Fruit fly (Drosophila melanogaster): ENCODE measurements around the gene CG31643.
A peak's percentile ranks its signal among the peaks of the same experiment; 100 is the strongest.

- no peak for TF ChIP-seq CG15710 (tag; optimal IDR thresholded peaks at IDR 0.05)
- peak; percentile 24 for TF ChIP-seq EcR (GFP tag; optimal IDR thresholded peaks at IDR 0.05)
- peak; percentile 41 for TF ChIP-seq Snoo (tag; optimal IDR thresholded peaks at IDR 0.05)
- TF ChIP-seq CG32121 (GFP tag; IDR thresholded peaks at IDR 0.05), result peak; percentile 34; the same call in 1 of the 2 replicates
- peak; percentile 2 for TF ChIP-seq CG8159 (tag; optimal IDR thresholded peaks at IDR 0.05)
- no peak for TF ChIP-seq CG12605 (GFP tag; IDR thresholded peaks at IDR 0.05)
- TF ChIP-seq CG13204 (GFP tag; optimal IDR thresholded peaks at IDR 0.05), result no peak
- no peak for TF ChIP-seq CG14655 (GFP tag; optimal IDR thresholded peaks at IDR 0.05)
- TF ChIP-seq CG8301 (tag; optimal IDR thresholded peaks at IDR 0.05), result no peak
Measured at dm6 chr2L:5999247-5999646, 38.7 kb upstream of the CG31643 start, which contains the start of gene Kdm5.
